Fruit fly (Drosophila melanogaster): ENCODE data around the gene Ncoa6.
A peak's percentile ranks its signal among the peaks of the same experiment; 100 is the strongest.

The Ncoa6 gene

dm6 chr2L:5326414-5327265 is at the start of gene Ncoa6, which contains the start of gene cype:
Gene Ncoa6, minus strand, starts transcription at chr2L:5326683.
Gene cype, plus strand, starts transcription at chr2L:5327227.
- peak; percentile 36 for TF ChIP-seq CG11762 (GFP tag; optimal IDR thresholded peaks at IDR 0.05; ENCODE audit: insufficient read depth)
- TF ChIP-seq vri (GFP tag; optimal IDR thresholded peaks at IDR 0.05) = no peak
- TF ChIP-seq Ets96B (tag; optimal IDR thresholded peaks at IDR 0.05) = peak; percentile 26
- peak; percentile 55 for TF ChIP-seq CG8632 (GFP tag; optimal IDR thresholded peaks at IDR 0.05)
- peak; percentile 54 for TF ChIP-seq CG34406 (GFP tag; optimal IDR thresholded peaks at IDR 0.05)
- no peak for TF ChIP-seq ss (GFP tag; optimal IDR thresholded peaks at IDR 0.05)
- no peak for TF ChIP-seq CG7368 (GFP tag; optimal IDR thresholded peaks at IDR 0.05)
- TF ChIP-seq achi (GFP tag; optimal IDR thresholded peaks at IDR 0.05) = peak; percentile 53
- TF ChIP-seq CG15336 (GFP tag; IDR thresholded peaks at IDR 0.05) = 0 out of 2 replicates have a peak, but pooled peaks have one; percentile 29
- TF ChIP-seq Smox (GFP tag; optimal IDR thresholded peaks at IDR 0.05) = peak; percentile 48
- peak; percentile 17 for TF ChIP-seq Eip93F (GFP tag; optimal IDR thresholded peaks at IDR 0.05)
- TF ChIP-seq salr (GFP tag; optimal IDR thresholded peaks at IDR 0.05) = peak in 1 of 2 experiments; percentile 52
- TF ChIP-seq esn (GFP tag; optimal IDR thresholded peaks at IDR 0.05) = peak; percentile 28
- TF ChIP-seq OdsH (GFP tag; optimal IDR thresholded peaks at IDR 0.05) = peak; percentile 42
- TF ChIP-seq CG9139 (GFP tag; optimal IDR thresholded peaks at IDR 0.05) = no peak
- peak; percentile 62 for TF ChIP-seq svp (GFP tag)
- no peak for TF ChIP-seq net (GFP tag; optimal IDR thresholded peaks at IDR 0.05)
- TF ChIP-seq CG16779 (tag; optimal IDR thresholded peaks at IDR 0.05) = no peak
- no peak for TF ChIP-seq Sox102F (GFP tag; optimal IDR thresholded peaks at IDR 0.05)
- peak; percentile 36 for TF ChIP-seq pdm3 (GFP tag; optimal IDR thresholded peaks at IDR 0.05)
- peak; percentile 55 for TF ChIP-seq CG6163 (GFP tag; IDR thresholded peaks at IDR 0.05)
- TF ChIP-seq Eip78C (GFP tag) = peak; percentile 60
- peak; percentile 24 for TF ChIP-seq CG31627 (GFP tag; optimal IDR thresholded peaks at IDR 0.05)
- no peak for TF ChIP-seq cyc (GFP tag; optimal IDR thresholded peaks at IDR 0.05)
- TF ChIP-seq Sox14 (GFP tag; optimal IDR thresholded peaks at IDR 0.05) = peak; percentile 15
- TF ChIP-seq CG10631 (GFP tag; optimal IDR thresholded peaks at IDR 0.05) = peak; percentile 66
- TF ChIP-seq CG3919 (GFP tag; optimal IDR thresholded peaks at IDR 0.05) = peak; percentile 50
- peak; percentile 21 for TF ChIP-seq Sox15 (GFP tag; optimal IDR thresholded peaks at IDR 0.05)
- TF ChIP-seq CG32006 (GFP tag; optimal IDR thresholded peaks at IDR 0.05) = peak; percentile 33
- peak; percentile 24 for TF ChIP-seq Hr4 (GFP tag; optimal IDR thresholded peaks at IDR 0.05)
- no peak for TF ChIP-seq dac (GFP tag; optimal IDR thresholded peaks at IDR 0.05)
- no peak for TF ChIP-seq topi (GFP tag; optimal IDR thresholded peaks at IDR 0.05)
- peak; percentile 58 for TF ChIP-seq CG3032 (tag; optimal IDR thresholded peaks at IDR 0.05)
- TF ChIP-seq acj6 (GFP tag; optimal IDR thresholded peaks at IDR 0.05) = peak; percentile 24
- TF ChIP-seq CG6276 (GFP tag; optimal IDR thresholded peaks at IDR 0.05) = no peak
- TF ChIP-seq CG8319 (GFP tag; optimal IDR thresholded peaks at IDR 0.05) = peak; percentile 12
- TF ChIP-seq fkh (GFP tag; optimal IDR thresholded peaks at IDR 0.05) = no peak
- TF ChIP-seq CG11902 (GFP tag; optimal IDR thresholded peaks at IDR 0.05) = no peak
- TF ChIP-seq eg (GFP tag; IDR thresholded peaks at IDR 0.05) = peak; percentile 42; the same call in 2 of the 3 replicates
- TF ChIP-seq CG6854 (GFP tag; optimal IDR thresholded peaks at IDR 0.05) = no peak
- no peak; the same call in 2 of the 3 replicates for TF ChIP-seq CG8119 (GFP tag; IDR thresholded peaks at IDR 0.05)
- peak; percentile 2 for TF ChIP-seq Met (GFP tag; optimal IDR thresholded peaks at IDR 0.05)
- TF ChIP-seq CG6792 (GFP tag; optimal IDR thresholded peaks at IDR 0.05) = no peak
